Worm (Caenorhabditis elegans) whole organism, mixed stage, embryonic: ENCODE results near the gene K02F6.3.

Source experiments
- M03D4.4 ChIP-seq: sonication (generic microtip); optimal IDR thresholded peaks from 2 replicates; lab custom pipeline; 2017; ENCODE audit warnings: mild to moderate bottlenecking, missing genetic modification characterization, missing compliant biosample characterization
- bed-3 ChIP-seq: fragments of 200-800 bp; sonication (Bioruptor generic); optimal IDR thresholded peaks from 3 replicates; lab custom pipeline; 2018; ENCODE audit warnings: mild to moderate bottlenecking, missing genetic modification characterization, moderate library complexity, missing compliant biosample characterization
- blmp-1 ChIP-seq: fragments of 150-350 bp; optimal IDR thresholded peaks from 2 replicates; lab custom pipeline; 2014; ENCODE audit warnings: missing biosample characterization, missing genetic modification characterization
- ceh-39 ChIP-seq: fragments of 150-350 bp; optimal IDR thresholded peaks from 2 replicates; lab custom pipeline; 2014; ENCODE audit warnings: missing biosample characterization, missing genetic modification characterization
- ceh-43 ChIP-seq: fragments of 200-800 bp; sonication (Bioruptor generic); optimal IDR thresholded peaks from 2 replicates; lab custom pipeline; 2018; ENCODE audit warnings: mild to moderate bottlenecking, missing genetic modification characterization, moderate library complexity, missing compliant biosample characterization
- ceh-83 ChIP-seq: fragments of 200-800 bp; sonication (Bioruptor generic); optimal IDR thresholded peaks from 2 replicates; lab custom pipeline; 2018; ENCODE audit warnings: mild to moderate bottlenecking, missing genetic modification characterization, missing compliant biosample characterization
- ces-1 ChIP-seq: fragments of 150-350 bp; optimal IDR thresholded peaks from 2 replicates; lab custom pipeline; 2014; ENCODE audit warnings: missing biosample characterization, missing genetic modification reagents, missing genetic modification characterization
- cnd-1 ChIP-seq: fragments of 200-800 bp; sonication (Bioruptor generic); optimal IDR thresholded peaks from 2 replicates; lab custom pipeline; 2018; ENCODE audit warnings: mild to moderate bottlenecking, missing genetic modification characterization, missing compliant biosample characterization
- drap-1 ChIP-seq: fragments of 200-800 bp; sonication (Bioruptor generic); optimal IDR thresholded peaks from 3 replicates; lab custom pipeline; 2018; ENCODE audit warnings: mild to moderate bottlenecking, missing genetic modification characterization, missing compliant biosample characterization
- elt-1 ChIP-seq: sonication (generic microtip); optimal IDR thresholded peaks from 2 replicates; lab custom pipeline; 2017; ENCODE audit warnings: missing genetic modification characterization, mild to moderate bottlenecking, missing compliant biosample characterization, antibody characterized with exemption, moderate library complexity, borderline replicate concordance; ENCODE audit not compliant: insufficient read depth
- flh-1 ChIP-seq: fragments of 200-800 bp; sonication (Bioruptor generic); optimal IDR thresholded peaks from 2 replicates; lab custom pipeline; 2018; ENCODE audit warnings: mild to moderate bottlenecking, missing genetic modification characterization, moderate library complexity, missing compliant biosample characterization
- ham-2 ChIP-seq: fragments of 200-800 bp; sonication (Bioruptor generic); optimal IDR thresholded peaks from 2 replicates; lab custom pipeline; 2018; ENCODE audit warnings: mild to moderate bottlenecking, missing genetic modification characterization, missing compliant biosample characterization
- hlh-1 ChIP-seq: fragments of 150-350 bp; optimal IDR thresholded peaks from 2 replicates; lab custom pipeline; 2014; ENCODE audit warnings: missing biosample characterization, missing genetic modification reagents, missing genetic modification characterization
- lsy-2 ChIP-seq: fragments of 150-350 bp; optimal IDR thresholded peaks from 2 replicates; lab custom pipeline; 2014; ENCODE audit warnings: missing biosample characterization, missing genetic modification characterization
- mab-5 ChIP-seq: fragments of 150-350 bp; optimal IDR thresholded peaks from 2 replicates; lab custom pipeline; 2014; ENCODE audit warnings: missing biosample characterization, missing genetic modification characterization
- mls-2 ChIP-seq: sonication (generic microtip); optimal IDR thresholded peaks from 2 replicates; lab custom pipeline; 2016; ENCODE audit warnings: mild to moderate bottlenecking, missing genetic modification characterization, moderate library complexity, missing compliant biosample characterization
- nhr-2 ChIP-seq: fragments of 150-350 bp; optimal IDR thresholded peaks from 2 replicates; lab custom pipeline; 2014; ENCODE audit warnings: missing biosample characterization, missing genetic modification characterization
- nhr-237 ChIP-seq: fragments of 150-350 bp; optimal IDR thresholded peaks from 2 replicates; lab custom pipeline; 2014; ENCODE audit warnings: missing biosample characterization, missing genetic modification characterization
- nhr-28 ChIP-seq: fragments of 150-350 bp; optimal IDR thresholded peaks from 2 replicates; lab custom pipeline; 2014; ENCODE audit warnings: missing biosample characterization, missing genetic modification characterization
- nhr-76 ChIP-seq: sonication (generic microtip); optimal IDR thresholded peaks from 2 replicates; lab custom pipeline; 2017; ENCODE audit warnings: missing biosample characterization, missing genetic modification characterization
- pha-4 ChIP-seq: fragments of 150-350 bp; optimal IDR thresholded peaks from 2 replicates; lab custom pipeline; 2018; ENCODE audit warnings: missing biosample characterization, missing genetic modification reagents, missing genetic modification characterization
- sem-2 ChIP-seq: fragments of 200-800 bp; sonication (Bioruptor generic); optimal IDR thresholded peaks from 2 replicates; lab custom pipeline; 2018; ENCODE audit warnings: mild to moderate bottlenecking, missing genetic modification characterization, missing compliant biosample characterization
- snpc-4 ChIP-seq: fragments of 150-350 bp; optimal IDR thresholded peaks from 2 replicates; lab custom pipeline; 2014; ENCODE audit warnings: missing biosample characterization, missing genetic modification characterization
- tbx-8 ChIP-seq: fragments of 200-800 bp; sonication (Bioruptor generic); optimal IDR thresholded peaks from 2 replicates; lab custom pipeline; 2018; ENCODE audit warnings: mild to moderate bottlenecking, missing genetic modification characterization, moderate library complexity, missing compliant biosample characterization
- unc-120 ChIP-seq: sonication (generic microtip); optimal IDR thresholded peaks from 2 replicates; lab custom pipeline; 2017; ENCODE audit warnings: missing genetic modification characterization, missing compliant biosample characterization; ENCODE audit not compliant: poor library complexity, severe bottlenecking
- unc-39 ChIP-seq: fragments of 150-350 bp; optimal IDR thresholded peaks from 2 replicates; lab custom pipeline; 2014; ENCODE audit warnings: missing biosample characterization, missing genetic modification characterization
- unc-62 ChIP-seq: fragments of 150-350 bp; optimal IDR thresholded peaks from 2 replicates; lab custom pipeline; 2014; ENCODE audit warnings: missing biosample characterization, missing genetic modification reagents, missing genetic modification characterization
- zip-8 ChIP-seq: fragments of 150-350 bp; optimal IDR thresholded peaks from 2 replicates; lab custom pipeline; 2014; ENCODE audit warnings: missing biosample characterization, missing genetic modification characterization

The K02F6.3 gene

ce11 chrII:2545925-2546324, at the start of gene K02F6.3:
TSS of gene K02F6.3 (plus strand) at chrII:2546225.
- TF ChIP-seq mls-2 (tag; lab: Kevin White, UChicago) (no peak), lsy-2 (tag; lab: Kevin White, UChicago) (no peak), cnd-1 (tag; lab: Kevin White, UChicago) (no peak), unc-120 (tag; lab: Kevin White, UChicago) (no peak), elt-1 (tag; lab: Kevin White, UChicago) (no peak), nhr-237 (tag; lab: Kevin White, UChicago) (no peak), snpc-4 (tag; lab: Kevin White, UChicago) (no peak), nhr-28 (tag; lab: Kevin White, UChicago) (no peak)

- TF ChIP-seq lsy-2 (tag; lab: Kevin White, UChicago) (peak; percentile 44), nhr-76 (tag; lab: Kevin White, UChicago) (no peak)
These were observed 42.2 kb upstream of the K02F6.3 start for ce11 chrII:2503703-2504430.

DNA sequence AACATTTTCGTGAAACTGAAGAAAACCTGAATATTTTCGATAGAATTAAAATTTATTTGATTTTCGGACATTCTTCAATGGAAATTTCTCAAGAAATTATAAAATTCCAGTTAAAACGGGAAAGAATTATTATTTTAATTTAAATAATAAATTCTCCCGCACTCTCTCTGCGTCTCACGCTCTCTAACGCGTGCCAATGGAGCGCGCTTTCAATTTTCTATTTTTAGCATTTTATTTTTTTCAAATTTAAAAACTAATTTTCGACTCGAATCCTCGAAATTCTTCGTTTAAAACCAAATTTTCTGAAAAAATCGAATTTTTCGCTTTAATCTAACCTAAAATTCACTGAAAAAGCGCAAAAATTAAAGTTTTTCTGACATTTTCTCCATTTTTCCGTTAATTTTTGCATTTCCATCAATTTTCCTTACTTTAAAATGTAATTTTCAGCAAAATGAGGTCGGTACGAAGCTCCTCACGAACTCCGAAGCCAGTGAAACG, 41.5 kb upstream of the K02F6.3 start, which contains the start of gene gbas-1:
gbas-1 (plus strand) TSS at position 448 of the 498 bp plus-strand sequence.
- TF ChIP-seq drap-1 (GFP tag; lab: Kevin White, UChicago) (no peak), snpc-4 (tag; lab: Kevin White, UChicago) (no peak), unc-120 (tag; lab: Kevin White, UChicago) (peak; percentile 99), pha-4 (tag; lab: Kevin White, UChicago) (no peak), nhr-2 (no peak), ces-1 (GFP tag; lab: Kevin White, UChicago) (peak; percentile 34), nhr-237 (tag; lab: Kevin White, UChicago) (peak; percentile 2), hlh-1 (tag; lab: Kevin White, UChicago) (no peak), flh-1 (GFP tag; lab: Kevin White, UChicago) (no peak)

DNA sequence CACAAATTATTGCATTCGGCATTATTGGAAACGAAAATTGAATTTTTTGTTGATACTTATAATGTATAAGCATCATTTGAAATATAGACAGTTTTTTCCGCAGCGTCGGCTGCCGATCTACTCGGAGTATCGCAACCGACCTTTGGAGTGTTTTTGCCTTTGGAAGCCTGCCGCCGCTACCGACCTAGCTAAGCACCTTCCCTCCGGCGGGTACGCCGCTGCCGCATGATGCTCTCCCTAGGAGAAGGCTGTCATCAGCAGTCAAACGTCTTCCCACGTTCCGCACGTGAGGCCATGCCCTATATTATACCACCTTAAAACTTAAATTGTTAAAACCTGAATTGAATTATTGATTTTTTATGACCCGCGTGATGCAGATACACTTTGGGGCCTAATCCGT, 27.5 kb upstream of the K02F6.3 start:
- no peak for TF ChIP-seq ceh-39 (tag; lab: Kevin White, UChicago)
- no peak for TF ChIP-seq nhr-237 (tag; lab: Kevin White, UChicago)
- TF ChIP-seq unc-62 (GFP tag; lab: Kevin White, UChicago), result no peak

- TF ChIP-seq bed-3 (GFP tag; lab: Kevin White, UChicago), result no peak
- TF ChIP-seq ceh-43 (GFP tag; lab: Kevin White, UChicago), result no peak
- no peak for TF ChIP-seq tbx-8 (GFP tag; lab: Kevin White, UChicago)
- TF ChIP-seq sem-2, result no peak
- no peak for TF ChIP-seq nhr-2
- no peak for TF ChIP-seq ceh-83 (GFP tag; lab: Kevin White, UChicago)
- TF ChIP-seq ceh-39 (tag; lab: Kevin White, UChicago), result no peak
- TF ChIP-seq nhr-28 (tag; lab: Kevin White, UChicago), result no peak
- no peak for TF ChIP-seq M03D4.4 (tag; lab: Kevin White, UChicago)
- no peak for TF ChIP-seq mab-5
- no peak for TF ChIP-seq ces-1 (GFP tag; lab: Kevin White, UChicago)
- TF ChIP-seq pha-4 (tag; lab: Kevin White, UChicago), result no peak
- no peak for TF ChIP-seq unc-39 (tag; lab: Kevin White, UChicago)
- TF ChIP-seq unc-120 (tag; lab: Kevin White, UChicago), result no peak
- no peak for TF ChIP-seq zip-8 (tag; lab: Kevin White, UChicago)
- no peak for TF ChIP-seq mls-2 (tag; lab: Kevin White, UChicago)
- TF ChIP-seq lsy-2 (tag; lab: Kevin White, UChicago), result no peak
- no peak for TF ChIP-seq blmp-1 (tag; lab: Kevin White, UChicago)
These were observed 24.1 kb upstream of the K02F6.3 start, which contains the start of gene bath-13 for ce11 chrII:2521960-2522359. TSS of gene bath-13 (minus strand) at chrII:2522060.

- peak; percentile 14 for TF ChIP-seq ham-2 (GFP tag; lab: Kevin White, UChicago)
- TF ChIP-seq nhr-237 (tag; lab: Kevin White, UChicago), result no peak
These were observed 20.4 kb upstream of the K02F6.3 start for ce11 chrII:2525652-2526051.
